Worm (Caenorhabditis elegans): ENCODE results near the gene slc-25A21.

DNA sequence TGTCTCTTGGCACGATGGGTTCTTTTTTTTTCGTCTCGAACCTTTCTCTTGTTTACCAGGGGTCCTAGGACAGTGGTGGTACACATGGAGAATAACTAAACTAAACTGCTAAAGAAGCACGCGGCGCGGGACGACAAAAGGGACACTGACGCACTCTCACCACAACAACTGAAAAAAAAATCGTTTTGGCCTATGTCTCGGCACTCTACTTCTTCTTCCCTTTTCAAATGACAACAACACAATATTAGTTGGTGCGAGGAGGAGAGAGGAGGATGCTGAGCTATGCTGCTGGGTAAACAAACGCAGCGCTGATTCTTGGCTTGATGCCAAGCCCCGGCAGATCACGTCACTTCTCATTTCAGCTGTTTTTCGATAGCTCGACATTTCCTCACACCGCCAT lies 44.4 kb upstream of the slc-25A21 start:
- TF ChIP-seq fos-1 (tag; optimal IDR thresholded peaks at IDR 0.05) (no peak), nhr-237 (tag; optimal IDR thresholded peaks at IDR 0.05) (no peak), ceh-8 (GFP tag; optimal IDR thresholded peaks at IDR 0.05) (no peak), mef-2 (tag; optimal IDR thresholded peaks at IDR 0.05) (no peak), xbp-1 (tag; optimal IDR thresholded peaks at IDR 0.05) (no peak), aly-2 (tag; optimal IDR thresholded peaks at IDR 0.05) (no peak), ama-1 (optimal IDR thresholded peaks at IDR 0.05) (no peak), nhr-12 (tag; optimal IDR thresholded peaks at IDR 0.05) (no peak), lin-39 (tag; optimal IDR thresholded peaks at IDR 0.05) (no peak)
